Worm (Caenorhabditis elegans) whole organism, early embryonic: ENCODE measurements around the gene fbf-2.

Experiments
- B0310.2 ChIP-seq: sonication (generic microtip); optimal IDR thresholded peaks from 2 replicates; lab custom pipeline; 2016; ENCODE audit warnings: mild to moderate bottlenecking, missing genetic modification characterization, missing compliant biosample characterization
- F13C5.2 ChIP-seq: sonication (generic microtip); optimal IDR thresholded peaks from 2 replicates; lab custom pipeline; 2017; ENCODE audit warnings: mild to moderate bottlenecking, missing genetic modification characterization, inconsistent platforms, missing compliant biosample characterization
- aly-1 ChIP-seq: sonication (generic microtip); optimal IDR thresholded peaks from 2 replicates; lab custom pipeline; 2016; ENCODE audit warnings: missing genetic modification characterization, missing compliant biosample characterization
- ama-1 ChIP-seq: fragments of 150-350 bp; optimal IDR thresholded peaks from 2 replicates; lab custom pipeline; 2014
- ceh-36 ChIP-seq: sonication (generic microtip); optimal IDR thresholded peaks from 2 replicates; lab custom pipeline; 2016; ENCODE audit warnings: missing genetic modification characterization, inconsistent platforms, missing compliant biosample characterization
- ets-7 ChIP-seq: sonication (generic microtip); optimal IDR thresholded peaks from 2 replicates; lab custom pipeline; 2016; ENCODE audit warnings: missing genotype, missing genetic modification characterization, missing compliant biosample characterization
- hmbx-1 ChIP-seq: sonication (generic microtip); optimal IDR thresholded peaks from 2 replicates; lab custom pipeline; 2016; ENCODE audit warnings: mild to moderate bottlenecking, missing genetic modification characterization, missing compliant biosample characterization
- hmg-4 ChIP-seq: fragments of 200-800 bp; sonication (Bioruptor generic); optimal IDR thresholded peaks from 2 replicates; lab custom pipeline; 2018; ENCODE audit warnings: mild to moderate bottlenecking, missing genetic modification characterization, missing compliant biosample characterization
- hnd-1 ChIP-seq: sonication (generic microtip); optimal IDR thresholded peaks from 2 replicates; lab custom pipeline; 2016; ENCODE audit warnings: missing genetic modification characterization, missing compliant biosample characterization
- pes-1 ChIP-seq: fragments of 200-800 bp; sonication (Bioruptor generic); IDR thresholded peaks from 2 replicates; pipeline ENCODE4 v1.3.6; 2022; ENCODE audit warnings: missing genetic modification reagents, missing genetic modification characterization, missing compliant biosample characterization
- scrt-1 ChIP-seq: fragments of 200-800 bp; sonication (Bioruptor generic); IDR thresholded peaks from 2 replicates; pipeline ENCODE4 v1.3.6; 2022; ENCODE audit warnings: missing genetic modification characterization, missing compliant biosample characterization
- sea-1 ChIP-seq: fragments of 200-800 bp; sonication (Bioruptor generic); conservative IDR thresholded peaks from 2 replicates; pipeline ENCODE4 v1.3.6; 2022; ENCODE audit warnings: missing genetic modification characterization, missing compliant biosample characterization
- tra-4 ChIP-seq: sonication (generic microtip); optimal IDR thresholded peaks from 2 replicates; lab custom pipeline; 2017; ENCODE audit warnings: missing genetic modification characterization, missing compliant biosample characterization

DNA sequence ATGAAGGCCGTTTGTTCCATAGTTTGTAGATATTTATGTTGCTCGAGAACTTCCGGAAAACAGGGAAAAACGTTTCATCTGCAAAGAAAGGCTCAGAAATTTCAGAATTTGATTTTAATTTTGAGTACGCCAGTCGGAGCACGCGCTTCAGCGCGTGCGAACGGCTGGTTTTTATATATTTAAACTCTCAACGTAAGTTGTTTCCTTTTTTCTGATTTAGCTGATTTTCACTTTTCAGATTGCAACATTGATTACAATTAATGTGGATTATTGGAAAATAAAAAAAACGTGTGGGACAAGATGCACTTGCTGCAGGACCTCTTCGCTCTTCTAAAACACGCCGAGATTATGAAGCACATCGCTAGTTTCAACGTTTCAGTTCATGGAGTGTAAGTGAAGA, 8.7 kb downstream of the fbf-2 start, which contains the start of gene F21H12.3:
- no peak for TF ChIP-seq ama-1 (lab: Kevin White, UChicago)
- no peak for TF ChIP-seq hmg-4 (GFP tag; lab: Kevin White, UChicago)
- TF ChIP-seq scrt-1 (GFP tag; lab: Robert Waterston, UW), result no peak
- no peak for TF ChIP-seq B0310.2 (tag; lab: Kevin White, UChicago)
- TF ChIP-seq tra-4, result no peak
- TF ChIP-seq ets-7 (tag; lab: Kevin White, UChicago), result no peak
- TF ChIP-seq ceh-36 (tag; lab: Kevin White, UChicago), result no peak
- no peak for TF ChIP-seq F13C5.2
- TF ChIP-seq pes-1 (GFP tag; lab: Robert Waterston, UW), result no peak
- TF ChIP-seq hmbx-1, result no peak
- TF ChIP-seq aly-1 (tag; lab: Kevin White, UChicago), result no peak
- no peak for TF ChIP-seq sea-1 (GFP tag; lab: Robert Waterston, UW)
- TF ChIP-seq hnd-1, result no peak
